Fruit fly (Drosophila melanogaster): ENCODE data around the gene Alg9.

Gene Alg9

DNA sequence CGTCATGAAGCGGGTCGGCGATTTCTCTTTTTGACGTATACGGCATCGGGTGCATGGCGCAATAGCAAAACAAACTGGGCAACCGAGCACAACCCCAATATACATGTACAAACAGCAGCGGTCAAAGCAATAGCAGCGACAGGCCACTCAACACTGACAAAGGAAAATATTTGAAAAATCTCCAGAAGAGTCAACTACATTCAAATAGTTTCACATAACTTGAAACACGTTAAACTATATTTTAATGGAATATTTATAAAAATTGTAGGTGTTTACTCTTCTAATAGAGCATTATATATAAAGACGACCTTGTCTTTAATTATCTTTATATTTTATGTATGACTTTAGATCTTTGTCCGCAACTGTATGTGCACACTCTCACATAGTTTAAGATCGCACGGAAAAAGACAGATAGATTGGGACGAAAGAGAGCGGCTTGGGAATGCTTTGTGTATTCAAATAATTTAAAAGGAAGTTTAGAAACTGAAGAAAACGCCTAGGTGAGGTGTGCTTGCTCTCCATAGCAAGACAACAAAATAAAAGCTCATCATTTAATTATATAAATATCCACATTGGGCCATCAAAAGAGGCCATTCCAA lies 13.9 kb upstream of the Alg9 start (continued):
- TF ChIP-seq CG9705 (GFP tag; optimal IDR thresholded peaks at IDR 0.05) (no peak), fru (GFP tag; optimal IDR thresholded peaks at IDR 0.05) (peak; percentile 75), dsf (GFP tag; optimal IDR thresholded peaks at IDR 0.05; ENCODE audit: borderline replicate concordance) (no peak), GATAd (GFP tag; optimal IDR thresholded peaks at IDR 0.05) (no peak), h (GFP tag; optimal IDR thresholded peaks at IDR 0.05) (peak; percentile 71), Sp1 (GFP tag; optimal IDR thresholded peaks at IDR 0.05) (peak; percentile 66), CG32264 (GFP tag; optimal IDR thresholded peaks at IDR 0.05) (peak; percentile 4), Myc (optimal IDR thresholded peaks at IDR 0.05) (no peak), OdsH (GFP tag; optimal IDR thresholded peaks at IDR 0.05) (peak; percentile 75), HLH106 (tag; optimal IDR thresholded peaks at IDR 0.05) (peak; percentile 71), usp (GFP tag; optimal IDR thresholded peaks at IDR 0.05) (no peak)

DNA sequence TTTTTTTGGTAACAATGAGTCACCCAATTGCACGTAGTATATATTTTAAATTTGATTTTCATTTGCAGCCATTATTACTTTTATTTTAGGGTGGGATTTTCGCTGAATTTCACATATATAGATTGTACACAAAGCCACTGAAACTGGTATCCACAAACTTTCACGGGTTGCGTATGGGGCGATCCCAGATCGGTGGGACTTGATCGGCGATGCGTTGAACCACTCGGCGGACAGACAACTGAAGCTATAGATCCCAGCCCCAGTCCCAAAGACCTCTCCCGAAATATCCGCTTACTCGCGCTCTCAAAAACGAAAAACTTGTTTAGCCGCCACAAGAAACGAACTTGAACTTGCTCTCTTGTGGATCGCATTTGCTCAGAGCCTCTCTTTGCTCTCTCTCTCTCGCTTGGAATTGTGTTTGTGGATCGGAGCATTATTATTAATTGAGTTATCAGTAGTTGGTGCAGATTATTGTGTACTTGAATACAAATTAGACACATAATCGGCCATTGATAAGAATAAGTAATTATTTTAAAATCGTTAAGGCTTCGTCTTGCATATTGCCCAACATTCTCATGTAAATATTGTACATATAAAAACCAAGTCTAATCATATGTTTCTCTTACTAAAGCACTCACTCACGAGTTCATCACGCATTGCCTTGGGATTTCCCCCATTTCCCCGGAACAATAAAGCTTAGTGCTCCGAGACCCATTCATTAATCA lies 13.2 kb upstream of the Alg9 start, which contains the start of gene Cad96Ca:
TSS of gene Cad96Ca (minus strand) at position 242 of the 725 bp plus-strand sequence.
- peak; percentile 89 for TF ChIP-seq Dif (GFP tag; optimal IDR thresholded peaks at IDR 0.05; ENCODE audit: partially characterized antibody)
- TF ChIP-seq GATAd (GFP tag; optimal IDR thresholded peaks at IDR 0.05), result no peak
- no peak for TF ChIP-seq ey (GFP tag; optimal IDR thresholded peaks at IDR 0.05)
- no peak for TF ChIP-seq Jra (GFP tag; optimal IDR thresholded peaks at IDR 0.05)
- TF ChIP-seq dl (GFP tag; optimal IDR thresholded peaks at IDR 0.05; ENCODE audit: insufficient read depth in 1 of 2, partially characterized antibody in 2 of 2), result peak; percentile 47 to 78
- TF ChIP-seq Vsx2 (GFP tag; optimal IDR thresholded peaks at IDR 0.05; ENCODE audit: partially characterized antibody), result peak; percentile 85
- no peak for TF ChIP-seq Rel (GFP tag; optimal IDR thresholded peaks at IDR 0.05)
- peak; percentile 71 for TF ChIP-seq Rel (tag; optimal IDR thresholded peaks at IDR 0.05)
- TF ChIP-seq br (GFP tag; optimal IDR thresholded peaks at IDR 0.05), result no peak
- TF ChIP-seq rgr (GFP tag; optimal IDR thresholded peaks at IDR 0.05), result no peak
- no peak for TF ChIP-seq tai (GFP tag; optimal IDR thresholded peaks at IDR 0.05)
- peak; percentile 21 for TF ChIP-seq Hr83 (GFP tag; optimal IDR thresholded peaks at IDR 0.05; ENCODE audit: poor library complexity, severe bottlenecking)
- no peak for TF ChIP-seq N (GFP tag; optimal IDR thresholded peaks at IDR 0.05)
- TF ChIP-seq OdsH (GFP tag; optimal IDR thresholded peaks at IDR 0.05), result no peak

DNA sequence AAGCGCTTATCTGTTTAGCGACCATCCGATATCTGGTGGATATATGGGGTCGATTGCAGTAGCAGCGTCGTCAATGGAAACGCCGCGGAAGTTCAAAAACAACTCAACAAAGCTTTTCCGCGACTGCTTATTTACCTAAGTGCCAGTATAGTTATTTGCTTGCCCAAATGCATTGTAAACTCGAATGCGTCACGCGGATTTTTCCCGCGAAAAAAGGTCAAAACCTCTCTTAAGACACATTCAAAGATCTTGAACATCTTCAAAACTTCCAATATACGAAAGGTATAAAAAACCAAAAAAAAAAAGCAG lies 12.7 kb upstream of the Alg9 start:
- TF ChIP-seq dsf (GFP tag; optimal IDR thresholded peaks at IDR 0.05; ENCODE audit: borderline replicate concordance) (no peak), CrebA (GFP tag; optimal IDR thresholded peaks at IDR 0.05; ENCODE audit: borderline replicate concordance) (no peak)

DNA sequence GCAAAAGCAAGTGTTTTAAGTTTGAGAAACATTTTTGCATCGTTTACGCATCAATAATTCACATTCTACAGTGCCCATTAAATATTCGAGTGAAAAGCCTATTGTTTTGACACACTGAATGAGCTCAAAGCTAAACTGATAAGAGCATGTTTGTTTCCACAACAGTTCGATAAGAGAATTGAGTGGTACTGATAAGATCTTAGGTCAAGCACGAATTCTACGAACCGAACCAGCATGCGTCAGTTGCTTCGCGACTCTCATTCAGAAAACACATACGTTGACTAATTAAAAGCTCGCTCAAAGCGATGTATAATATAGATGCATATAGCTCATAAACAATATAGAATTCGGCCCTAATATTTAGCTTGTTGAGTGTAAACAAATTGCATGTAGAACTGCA lies 12.2 kb upstream of the Alg9 start:
- TF ChIP-seq CG32264 (GFP tag; optimal IDR thresholded peaks at IDR 0.05) (no peak), sv (GFP tag; optimal IDR thresholded peaks at IDR 0.05) (no peak), dmrt93B (GFP tag; optimal IDR thresholded peaks at IDR 0.05) (no peak), HLH106 (tag; optimal IDR thresholded peaks at IDR 0.05) (no peak), CG9705 (GFP tag; optimal IDR thresholded peaks at IDR 0.05) (no peak), Sp1 (GFP tag; optimal IDR thresholded peaks at IDR 0.05) (no peak), fru (GFP tag; optimal IDR thresholded peaks at IDR 0.05) (no peak), Myc (optimal IDR thresholded peaks at IDR 0.05) (no peak), sage (GFP tag; optimal IDR thresholded peaks at IDR 0.05) (no peak), Jra (GFP tag; optimal IDR thresholded peaks at IDR 0.05) (no peak), Mio (GFP tag; optimal IDR thresholded peaks at IDR 0.05) (no peak), usp (GFP tag; optimal IDR thresholded peaks at IDR 0.05) (no peak), tai (GFP tag; optimal IDR thresholded peaks at IDR 0.05) (no peak), Dfd (GFP tag; optimal IDR thresholded peaks at IDR 0.05) (no peak), lola (GFP tag; optimal IDR thresholded peaks at IDR 0.05) (no peak), h (GFP tag; optimal IDR thresholded peaks at IDR 0.05) (no peak), woc (GFP tag; optimal IDR thresholded peaks at IDR 0.05) (no peak), GATAd (GFP tag; optimal IDR thresholded peaks at IDR 0.05) (no peak), Abd-B (GFP tag; optimal IDR thresholded peaks at IDR 0.05) (no peak), Hr83 (GFP tag; optimal IDR thresholded peaks at IDR 0.05; ENCODE audit: poor library complexity, severe bottlenecking) (no peak)
